Worm (Caenorhabditis elegans): Measurements from ENCODE around the gene nspc-20.

DNA sequence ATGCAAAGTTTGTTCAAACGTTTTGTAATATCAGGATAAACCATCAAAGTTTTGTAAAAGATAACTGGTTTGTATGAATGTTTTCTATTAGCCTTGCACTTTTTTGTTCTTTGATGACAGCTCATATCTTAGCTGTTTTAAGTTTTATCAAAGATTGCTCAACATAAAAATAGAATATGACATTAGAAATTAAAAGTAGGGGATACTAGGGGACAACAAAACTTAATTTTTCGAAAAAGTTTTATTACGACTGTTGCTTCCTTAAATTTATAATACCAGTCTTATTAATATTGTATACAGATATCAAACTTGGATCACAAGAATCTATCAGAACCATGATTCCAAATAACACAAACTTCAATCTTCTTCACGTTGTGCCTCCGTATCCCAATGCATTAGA, 34.2 kb downstream of the nspc-20 start, which contains the start of gene ztf-14:
- TF ChIP-seq ztf-29 (GFP tag; IDR thresholded peaks at IDR 0.05) (no peak), flt-1 (GFP tag; IDR thresholded peaks at IDR 0.05) (no peak), ref-1 (GFP tag; conservative IDR thresholded peaks at IDR 0.05) (no peak), med-1 (GFP tag; optimal IDR thresholded peaks at IDR 0.05; ENCODE audit: insufficient read depth) (no peak), T22C8.4 (GFP tag; IDR thresholded peaks at IDR 0.05) (no peak), klf-2 (GFP tag; conservative IDR thresholded peaks at IDR 0.05) (no peak), ztf-23 (GFP tag; IDR thresholded peaks at IDR 0.05) (no peak)
